Fruit fly (Drosophila melanogaster) whole organism, embryonic: Measurements from ENCODE around the gene Acat1.
A peak's percentile ranks its signal among the peaks of the same experiment; 100 is the strongest.

Source experiments
- Abd-B ChIP-seq: fragments of 200-800 bp; sonication (Bioruptor generic); optimal IDR thresholded peaks from 2 replicates; lab custom pipeline; 2018; ENCODE audit warnings: missing biosample characterization, mild to moderate bottlenecking, missing genetic modification characterization, moderate library complexity
- Asciz ChIP-seq: fragments of 200-800 bp; sonication (Bioruptor generic); optimal IDR thresholded peaks from 2 replicates; lab custom pipeline; 2017; ENCODE audit warnings: missing biosample characterization, mild to moderate bottlenecking, missing genetic modification characterization, missing genetic modification reagents
- BEAF-32 ChIP-seq: fragments of 200-800 bp; sonication (Bioruptor generic); optimal IDR thresholded peaks from 3 replicates; lab custom pipeline; 2017; ENCODE audit warnings: missing biosample characterization, missing genetic modification characterization, mild to moderate bottlenecking, moderate library complexity, missing genetic modification reagents
- Bdp1 ChIP-seq: fragments of 200-800 bp; sonication (Bioruptor generic); optimal IDR thresholded peaks from 3 replicates; lab custom pipeline; 2016; ENCODE audit warnings: missing biosample characterization, missing genetic modification characterization
- BtbVII ChIP-seq: fragments of 200-800 bp; sonication (Bioruptor generic); optimal IDR thresholded peaks from 3 replicates; lab custom pipeline; 2017; ENCODE audit warnings: missing biosample characterization, mild to moderate bottlenecking, missing genetic modification characterization
- Bteb2 ChIP-seq: fragments of 200-800 bp; sonication (Bioruptor generic); optimal IDR thresholded peaks from 2 replicates; lab custom pipeline; 2016; ENCODE audit warnings: missing biosample characterization, missing genetic modification characterization
- CG15011 ChIP-seq: fragments of 200-800 bp; sonication (Bioruptor generic); optimal IDR thresholded peaks from 3 replicates; lab custom pipeline; 2018; ENCODE audit warnings: missing biosample characterization, mild to moderate bottlenecking, missing genetic modification characterization
- CG15073 ChIP-seq: fragments of 200-800 bp; sonication (Bioruptor generic); optimal IDR thresholded peaks from 2 replicates; lab custom pipeline; 2016; ENCODE audit warnings: missing biosample characterization, missing genetic modification characterization
- CG15696 ChIP-seq: fragments of 200-800 bp; sonication (Bioruptor generic); optimal IDR thresholded peaks from 2 replicates; lab custom pipeline; 2019; ENCODE audit warnings: missing biosample characterization, mild to moderate bottlenecking, missing genetic modification characterization, moderate library complexity
- CG17612 ChIP-seq: fragments of 200-800 bp; sonication (Bioruptor generic); IDR thresholded peaks from 2 replicates; pipeline ENCODE4 v1.3.6; 2022; ENCODE audit warnings: missing biosample characterization, missing genetic modification characterization
- CG2120 ChIP-seq: fragments of 200-800 bp; sonication (Bioruptor generic); optimal IDR thresholded peaks from 3 replicates; lab custom pipeline; 2016; ENCODE audit warnings: missing biosample characterization, missing genetic modification characterization
- CG31388 ChIP-seq: fragments of 200-800 bp; sonication (Bioruptor generic); optimal IDR thresholded peaks from 2 replicates; lab custom pipeline; 2016; ENCODE audit warnings: missing biosample characterization, missing genetic modification characterization
- CG32532 ChIP-seq: fragments of 200-800 bp; sonication (Bioruptor generic); IDR thresholded peaks from 2 replicates; pipeline ENCODE4 v1.3.6; 2022; ENCODE audit warnings: missing biosample characterization, missing genetic modification characterization
- CG5180 ChIP-seq: fragments of 200-800 bp; sonication (Bioruptor generic); optimal IDR thresholded peaks from 3 replicates; lab custom pipeline; 2017; ENCODE audit warnings: missing biosample characterization, missing genetic modification characterization, mild to moderate bottlenecking, moderate library complexity, missing genetic modification reagents
- CG8290 ChIP-seq, 3 experiments: fragments of 200-800 bp; sonication (Bioruptor generic); optimal IDR thresholded peaks; 2 replicates each; lab custom pipeline; 2016 to 2019; ENCODE audit warnings: missing biosample characterization in 3 of 3, missing genetic modification characterization in 3 of 3, mild to moderate bottlenecking in 2 of 3, moderate library complexity in 1 of 3
- CG8944 ChIP-seq: fragments of 200-800 bp; sonication (Bioruptor generic); optimal IDR thresholded peaks from 3 replicates; lab custom pipeline; 2016; ENCODE audit warnings: missing biosample characterization, missing genetic modification characterization
- CHES-1-like ChIP-seq: fragments of 200-800 bp; sonication (Bioruptor generic); optimal IDR thresholded peaks from 2 replicates; lab custom pipeline; 2016; ENCODE audit warnings: missing biosample characterization, missing genetic modification characterization
- D19A ChIP-seq: fragments of 200-800 bp; optimal IDR thresholded peaks from 3 replicates; lab custom pipeline; 2019; ENCODE audit warnings: missing biosample characterization, mild to moderate bottlenecking, missing genetic modification characterization, moderate library complexity
- Deaf1 ChIP-seq: fragments of 200-800 bp; optimal IDR thresholded peaks from 3 replicates; lab custom pipeline; 2019; ENCODE audit warnings: missing biosample characterization, mild to moderate bottlenecking, missing genetic modification characterization, moderate library complexity
- Dip3 ChIP-seq: fragments of 200-800 bp; sonication (Bioruptor generic); optimal IDR thresholded peaks from 3 replicates; lab custom pipeline; 2016; ENCODE audit warnings: missing biosample characterization, missing genetic modification characterization
- Dll ChIP-seq: fragments of 200-800 bp; sonication (Bioruptor generic); IDR thresholded peaks from 4 replicates; pipeline ENCODE4 v1.3.6; 2022; ENCODE audit warnings: missing biosample characterization, missing genetic modification characterization; ENCODE audit not compliant: partially characterized antibody
- Ets97D ChIP-seq: fragments of 200-800 bp; sonication (Bioruptor generic); optimal IDR thresholded peaks from 3 replicates; lab custom pipeline; 2016; ENCODE audit warnings: missing biosample characterization, missing genetic modification characterization
- HLH54F ChIP-seq: fragments of 200-800 bp; sonication (Bioruptor generic); optimal IDR thresholded peaks from 3 replicates; lab custom pipeline; 2016; ENCODE audit warnings: missing biosample characterization, missing genetic modification characterization
- Hand ChIP-seq: fragments of 200-800 bp; sonication (Bioruptor generic); optimal IDR thresholded peaks from 2 replicates; lab custom pipeline; 2017; ENCODE audit warnings: mild to moderate bottlenecking, missing biosample characterization, missing genetic modification reagents, missing genetic modification characterization
- Hr78 ChIP-seq, 2 experiments: fragments of 200-800 bp in 1 of 2; fragments of >200 bp in 1 of 2; sonication (Bioruptor generic) in 1 of 2; optimal IDR thresholded peaks; 2 replicates each; lab custom pipeline; 2017 to 2019; ENCODE audit warnings: missing biosample characterization in 2 of 2, missing genetic modification characterization in 2 of 2, mild to moderate bottlenecking in 1 of 2, moderate library complexity in 1 of 2
- Lim3 ChIP-seq: fragments of 200-800 bp; sonication (Bioruptor generic); IDR thresholded peaks from 2 replicates; pipeline ENCODE4 v1.3.6; 2022; ENCODE audit warnings: missing biosample characterization, missing genetic modification characterization
- MESR4 ChIP-seq: fragments of 200-800 bp; sonication (Bioruptor generic); optimal IDR thresholded peaks from 2 replicates; lab custom pipeline; 2018; ENCODE audit warnings: missing biosample characterization, mild to moderate bottlenecking, missing genetic modification characterization, moderate library complexity
- Med ChIP-seq: fragments of 200-800 bp; sonication (Bioruptor generic); peaks from one replicate; lab custom pipeline; 2016; ENCODE audit warnings: missing biosample characterization, missing genetic modification characterization, mild to moderate bottlenecking, inconsistent platforms, moderate library complexity
- Myb ChIP-seq: fragments of 200-800 bp; sonication (Bioruptor generic); optimal IDR thresholded peaks from 2 replicates; lab custom pipeline; 2016; ENCODE audit warnings: missing biosample characterization, missing genetic modification characterization
- Nf-YA ChIP-seq: fragments of 200-800 bp; sonication (Bioruptor generic); IDR thresholded peaks from 2 replicates; pipeline ENCODE4 v1.3.6; 2022; ENCODE audit warnings: missing biosample characterization, missing genetic modification characterization
- NfI ChIP-seq: fragments of 200-800 bp; sonication (Bioruptor generic); optimal IDR thresholded peaks from 3 replicates; lab custom pipeline; 2018; ENCODE audit warnings: missing biosample characterization, mild to moderate bottlenecking, missing genetic modification characterization, moderate library complexity
- Pdp1 ChIP-seq, 2 experiments: fragments of 200-800 bp; sonication (Bioruptor generic); optimal IDR thresholded peaks; 3 replicates each; lab custom pipeline; 2016; ENCODE audit warnings: missing biosample characterization in 2 of 2, missing genetic modification characterization in 2 of 2, mild to moderate bottlenecking in 1 of 2, moderate library complexity in 1 of 2
- Xbp1 ChIP-seq: fragments of 200-800 bp; sonication (Bioruptor generic); optimal IDR thresholded peaks from 3 replicates; lab custom pipeline; 2016; ENCODE audit warnings: missing biosample characterization, mild to moderate bottlenecking, missing genetic modification characterization
- ab ChIP-seq: fragments of 200-800 bp; sonication (Bioruptor generic); optimal IDR thresholded peaks from 2 replicates; lab custom pipeline; 2016; ENCODE audit warnings: missing biosample characterization, missing genetic modification characterization
- cas ChIP-seq: fragments of 200-800 bp; sonication (Bioruptor generic); IDR thresholded peaks from 2 replicates; pipeline ENCODE4 v1.3.6; 2022; ENCODE audit warnings: missing biosample characterization, missing genetic modification characterization
- da ChIP-seq: fragments of 200-800 bp; sonication (Bioruptor generic); optimal IDR thresholded peaks from 2 replicates; lab custom pipeline; 2016; ENCODE audit warnings: missing biosample characterization, missing genetic modification characterization
- esg ChIP-seq: fragments of 200-800 bp; sonication (Bioruptor generic); conservative IDR thresholded peaks from 2 replicates; pipeline ENCODE4 v1.3.6; 2022; ENCODE audit warnings: missing biosample characterization, missing genetic modification characterization
- fd64A ChIP-seq: fragments of 200-800 bp; sonication (Bioruptor generic); optimal IDR thresholded peaks from 3 replicates; lab custom pipeline; 2018; ENCODE audit warnings: missing biosample characterization, mild to moderate bottlenecking, missing genetic modification characterization
- grau ChIP-seq: fragments of 200-800 bp; optimal IDR thresholded peaks from 3 replicates; lab custom pipeline; 2019; ENCODE audit warnings: missing biosample characterization, mild to moderate bottlenecking, missing genetic modification characterization, moderate library complexity
- gro ChIP-seq: fragments of 200-800 bp; sonication (Bioruptor generic); optimal IDR thresholded peaks from 2 replicates; lab custom pipeline; 2016; ENCODE audit warnings: missing biosample characterization, missing genetic modification characterization
- gsb ChIP-seq: fragments of 200-800 bp; sonication (Bioruptor generic); IDR thresholded peaks from 2 replicates; pipeline ENCODE4 v1.3.6; 2022; ENCODE audit warnings: missing biosample characterization, missing genetic modification characterization
- hb ChIP-seq: fragments of 200-800 bp; sonication (Bioruptor generic); IDR thresholded peaks from 3 replicates; pipeline ENCODE4 v1.3.6; 2022; ENCODE audit warnings: missing biosample characterization, missing genetic modification characterization; ENCODE audit not compliant: partially characterized antibody
- hth ChIP-seq: fragments of >200 bp; optimal IDR thresholded peaks from 2 replicates; lab custom pipeline; 2017; ENCODE audit warnings: inconsistent platforms
- mirr ChIP-seq: fragments of 200-800 bp; sonication (Bioruptor generic); optimal IDR thresholded peaks from 3 replicates; lab custom pipeline; 2018; ENCODE audit warnings: missing biosample characterization, mild to moderate bottlenecking, missing genetic modification characterization
- nerfin-1 ChIP-seq: fragments of 200-800 bp; sonication (Bioruptor generic); optimal IDR thresholded peaks from 3 replicates; lab custom pipeline; 2019; ENCODE audit warnings: missing biosample characterization, mild to moderate bottlenecking, missing genetic modification characterization, moderate library complexity
- nerfin-2 ChIP-seq: fragments of 200-800 bp; sonication (Bioruptor generic); IDR thresholded peaks from 2 replicates; pipeline ENCODE4 v1.3.6; 2022; ENCODE audit warnings: missing biosample characterization, missing genetic modification characterization; ENCODE audit not compliant: partially characterized antibody
- onecut ChIP-seq: fragments of 200-800 bp; sonication (Bioruptor generic); IDR thresholded peaks from 2 replicates; pipeline ENCODE4 v1.3.6; 2022; ENCODE audit warnings: missing biosample characterization, missing genetic modification characterization
- slou ChIP-seq: fragments of 200-800 bp; sonication (Bioruptor generic); optimal IDR thresholded peaks from 3 replicates; lab custom pipeline; 2016; ENCODE audit warnings: missing biosample characterization, missing genetic modification characterization
- ssp ChIP-seq: fragments of 200-800 bp; sonication (Bioruptor generic); IDR thresholded peaks from 2 replicates; pipeline ENCODE4 v1.3.6; 2022; ENCODE audit warnings: missing biosample characterization, missing genetic modification characterization
- tup ChIP-seq: fragments of 200-800 bp; sonication (Bioruptor generic); optimal IDR thresholded peaks from 2 replicates; lab custom pipeline; 2016; ENCODE audit warnings: missing biosample characterization, mild to moderate bottlenecking, missing genetic modification characterization, moderate library complexity
- tx ChIP-seq: fragments of 200-800 bp; sonication (Bioruptor generic); optimal IDR thresholded peaks from 2 replicates; lab custom pipeline; 2016; ENCODE audit warnings: missing biosample characterization, missing genetic modification characterization
- zen ChIP-seq: fragments of 200-800 bp; sonication (Bioruptor generic); optimal IDR thresholded peaks from 3 replicates; lab custom pipeline; 2018; ENCODE audit warnings: missing biosample characterization, mild to moderate bottlenecking, missing genetic modification characterization, moderate library complexity

Gene Acat1

DNA sequence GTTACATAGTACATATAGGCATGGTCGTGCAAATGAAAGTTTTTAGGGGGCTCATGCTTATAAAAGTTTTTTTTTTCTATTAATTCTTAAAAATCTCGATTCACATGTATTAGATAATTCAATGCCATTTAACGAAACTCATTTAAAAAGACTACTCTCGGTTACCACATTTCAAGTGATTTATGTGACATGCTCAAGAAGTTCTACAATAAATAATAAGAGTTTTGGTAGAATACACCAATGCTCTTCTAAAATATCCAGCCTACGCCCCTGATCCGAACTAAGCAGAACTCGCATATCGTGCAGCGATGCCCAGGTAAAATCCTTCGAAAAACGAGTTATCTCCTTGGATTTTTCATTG, 3.9 kb upstream of the Acat1 start (continued):
- TF ChIP-seq CG15696 (tag; lab: Kevin White, UChicago) (peak; percentile 77), CG8944 (no peak), Dll (GFP tag; lab: Robert Waterston, UW) (no peak), CG15011 (no peak), tx (GFP tag; lab: Kevin White, UChicago) (no peak), nerfin-2 (GFP tag; lab: Robert Waterston, UW) (no peak), gro (GFP tag; lab: Kevin White, UChicago) (no peak), zen (peak; percentile 15), CG5180 (GFP tag; lab: Kevin White, UChicago) (no peak), BtbVII (GFP tag; lab: Kevin White, UChicago) (no peak), Lim3 (no peak), cas (no peak), Nf-YA (GFP tag; lab: Robert Waterston, UW) (no peak), Asciz (GFP tag; lab: Kevin White, UChicago) (no peak), Ets97D (GFP tag; lab: Kevin White, UChicago) (no peak), Med (GFP tag; lab: Kevin White, UChicago) (peak; percentile 37), Pdp1 (GFP tag; optimal IDR thresholded peaks at IDR 0.05; lab: Kevin White, UChicago) (no peak), NfI (no peak), mirr (no peak), Hr78 (GFP tag; optimal IDR thresholded peaks at IDR 0.05; lab: Kevin White, UChicago) (no peak), Xbp1 (GFP tag; lab: Kevin White, UChicago) (no peak), Bteb2 (GFP tag; lab: Kevin White, UChicago) (no peak), hb (GFP tag; lab: Robert Waterston, UW) (no peak), Dip3 (GFP tag; lab: Kevin White, UChicago) (no peak), CG31388 (GFP tag; lab: Kevin White, UChicago) (no peak), BEAF-32 (GFP tag; lab: Kevin White, UChicago) (no peak), MESR4 (GFP tag; lab: Kevin White, UChicago) (no peak), ab (GFP tag; lab: Kevin White, UChicago) (no peak), hth (no peak), D19A (tag; lab: Kevin White, UChicago) (peak; percentile 56), fd64A (GFP tag; lab: Kevin White, UChicago) (no peak), Hand (GFP tag; lab: Kevin White, UChicago) (no peak), Deaf1 (no peak), HLH54F (GFP tag; lab: Kevin White, UChicago) (no peak), grau (tag; lab: Kevin White, UChicago) (no peak), CG2120 (GFP tag; lab: Kevin White, UChicago) (peak; percentile 14), CG8290 (GFP tag; optimal IDR thresholded peaks at IDR 0.05; lab: Kevin White, UChicago) (no peak), CG8290 (tag; optimal IDR thresholded peaks at IDR 0.05; lab: Kevin White, UChicago) (no peak), ssp (GFP tag; lab: Robert Waterston, UW) (no peak), CG15073 (no peak), esg (no peak), slou (GFP tag; lab: Kevin White, UChicago) (no peak), onecut (no peak), CG32532 (GFP tag; lab: Robert Waterston, UW) (no peak), Bdp1 (GFP tag; lab: Kevin White, UChicago) (no peak), da (GFP tag; lab: Kevin White, UChicago) (no peak), Myb (no peak), Abd-B (no peak), CHES-1-like (no peak), nerfin-1 (tag; lab: Kevin White, UChicago) (no peak), CG17612 (GFP tag; lab: Robert Waterston, UW) (no peak), gsb (GFP tag; lab: Robert Waterston, UW) (no peak), tup (GFP tag; lab: Kevin White, UChicago) (no peak)
